Worm (Caenorhabditis elegans): ENCODE measurements around the gene R06B9.5.

DNA sequence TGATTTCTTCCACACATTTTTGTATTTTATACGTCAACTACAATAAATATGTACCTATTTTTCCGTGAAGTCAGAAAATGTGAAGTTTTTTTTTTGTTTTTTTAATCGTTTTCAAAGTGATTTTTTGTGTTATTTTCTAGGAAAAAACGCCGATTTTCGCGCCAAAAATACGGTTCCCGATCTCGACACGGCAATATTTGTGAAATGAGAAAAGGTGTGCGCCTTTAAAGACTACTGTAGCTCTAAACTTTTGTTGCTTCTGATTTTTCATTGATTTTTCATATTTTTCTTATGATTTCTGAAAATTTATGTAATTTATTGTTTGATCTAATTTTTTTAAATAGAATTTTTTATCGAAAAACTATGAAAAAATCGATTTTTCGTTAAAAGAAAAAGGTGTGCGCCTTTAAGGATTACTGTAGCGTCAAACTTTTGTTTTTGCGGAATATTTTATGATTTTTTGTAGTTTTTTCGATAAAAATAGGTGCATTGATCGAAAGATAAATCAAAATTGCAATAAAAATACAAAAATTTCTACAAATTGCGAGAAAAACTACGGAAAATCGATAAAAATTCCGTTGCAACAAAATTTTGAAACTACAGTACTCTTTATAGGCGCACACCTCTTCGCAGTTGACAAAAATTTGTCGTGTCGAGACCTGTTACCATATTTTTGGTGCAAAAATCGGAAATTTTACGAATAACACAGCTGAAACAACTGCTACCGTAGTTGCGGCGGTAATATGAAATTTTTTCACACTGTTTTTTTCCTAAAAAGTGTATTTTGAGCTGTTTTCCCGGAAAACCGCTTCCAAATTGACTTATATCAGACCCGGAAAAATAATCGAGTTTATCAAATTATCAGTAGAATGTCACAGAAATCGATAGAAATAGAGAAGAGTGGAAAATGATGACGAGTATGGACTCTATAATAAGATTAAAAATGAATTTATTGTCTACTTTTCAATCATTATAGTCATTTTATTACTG is 40.5 kb upstream of the R06B9.5 start, which contains the start of gene kqt-3:
- no peak for TF ChIP-seq tab-1 (GFP tag; IDR thresholded peaks at IDR 0.05)
- no peak for TF ChIP-seq flt-1 (GFP tag; IDR thresholded peaks at IDR 0.05)
- no peak for TF ChIP-seq ref-1 (GFP tag; conservative IDR thresholded peaks at IDR 0.05)
- no peak for TF ChIP-seq klf-2 (GFP tag; conservative IDR thresholded peaks at IDR 0.05)
- TF ChIP-seq T22C8.4 (GFP tag; IDR thresholded peaks at IDR 0.05), result no peak
- no peak for TF ChIP-seq cog-1 (tag; optimal IDR thresholded peaks at IDR 0.05)
- no peak for TF ChIP-seq ztf-29 (GFP tag; IDR thresholded peaks at IDR 0.05)
